Fruit fly (Drosophila melanogaster) whole organism, embryonic: Measurements from ENCODE around the gene Src64B.

Source experiments
- CG15601 ChIP-seq: fragments of 200-800 bp; sonication (Bioruptor generic); optimal IDR thresholded peaks from 3 replicates; lab custom pipeline; 2019; ENCODE audit warnings: missing biosample characterization, mild to moderate bottlenecking, missing genetic modification characterization, moderate library complexity
- CG2129 ChIP-seq: fragments of 200-800 bp; sonication (Bioruptor generic); IDR thresholded peaks from 2 replicates; pipeline ENCODE4 v1.3.6; 2022; ENCODE audit warnings: missing biosample characterization, missing genetic modification characterization; ENCODE audit not compliant: partially characterized antibody
- CG2712 ChIP-seq: fragments of 200-800 bp; optimal IDR thresholded peaks from 3 replicates; lab custom pipeline; 2019; ENCODE audit warnings: missing biosample characterization, mild to moderate bottlenecking, missing genetic modification characterization, moderate library complexity
- CG7839 ChIP-seq: fragments of 200-800 bp; sonication (Bioruptor generic); optimal IDR thresholded peaks from 3 replicates; lab custom pipeline; 2018; ENCODE audit warnings: missing biosample characterization, mild to moderate bottlenecking, missing genetic modification characterization, moderate library complexity
- Fer1 ChIP-seq: fragments of 200-800 bp; sonication (Bioruptor generic); optimal IDR thresholded peaks from 2 replicates; lab custom pipeline; 2017; ENCODE audit warnings: missing biosample characterization, mild to moderate bottlenecking, missing genetic modification characterization
- Hey ChIP-seq: fragments of 200-800 bp; sonication (Bioruptor generic); optimal IDR thresholded peaks from 3 replicates; lab custom pipeline; 2018; ENCODE audit warnings: missing biosample characterization, mild to moderate bottlenecking, missing genetic modification characterization
- Lpt ChIP-seq: fragments of >200 bp; optimal IDR thresholded peaks from 2 replicates; lab custom pipeline; 2018; ENCODE audit warnings: missing biosample characterization, missing genetic modification characterization
- TFAM ChIP-seq: fragments of 200-800 bp; sonication (Bioruptor generic); optimal IDR thresholded peaks from 2 replicates; lab custom pipeline; 2017; ENCODE audit warnings: missing biosample characterization, missing genetic modification characterization, inconsistent platforms
- ci ChIP-seq: fragments of 200-800 bp; sonication (Bioruptor generic); IDR thresholded peaks from 3 replicates; pipeline ENCODE4 v1.3.6; 2022; ENCODE audit warnings: missing biosample characterization, missing genetic modification characterization
- kni ChIP-seq: fragments of 200-800 bp; sonication (Bioruptor generic); optimal IDR thresholded peaks from 3 replicates; lab custom pipeline; 2017; ENCODE audit warnings: mild to moderate bottlenecking, missing biosample characterization, missing genetic modification reagents, missing genetic modification characterization
- lmd ChIP-seq: fragments of 200-800 bp; sonication (Bioruptor generic); IDR thresholded peaks from 2 replicates; pipeline ENCODE4 v1.3.6; 2022; ENCODE audit warnings: missing biosample characterization, missing genetic modification characterization
- prd ChIP-seq, 3 experiments: fragments of >200 bp in 2 of 3; fragments of 200-800 bp in 1 of 3; sonication (Bioruptor generic) in 1 of 3; optimal IDR thresholded peaks in 2 of 3; IDR thresholded peaks in 1 of 3; 2 replicates in 2 of 3; 3 replicates in 1 of 3; pipeline versions ENCODE4 v1.3.6 to Lab custom; 2017 to 2022; ENCODE audit warnings: missing biosample characterization in 1 of 3, missing genetic modification characterization in 1 of 3

dm6 chr3L:4548380-4548779 lies 77.6 kb downstream of the Src64B start:
- TF ChIP-seq Fer1 (GFP tag; lab: Kevin White, UChicago) = no peak
- no peak for TF ChIP-seq prd (optimal IDR thresholded peaks at IDR 0.05; lab: Kevin White, UChicago)
- no peak for TF ChIP-seq prd (GFP tag; IDR thresholded peaks at IDR 0.05; lab: Robert Waterston, UW)
- no peak for TF ChIP-seq CG7839 (tag; lab: Kevin White, UChicago)
- TF ChIP-seq kni = no peak
- TF ChIP-seq lmd = no peak
- TF ChIP-seq ci (GFP tag; lab: Robert Waterston, UW) = no peak
- TF ChIP-seq TFAM (GFP tag; lab: Kevin White, UChicago) = no peak
- TF ChIP-seq CG2712 = no peak
- TF ChIP-seq Hey (tag; lab: Kevin White, UChicago) = no peak
- TF ChIP-seq CG2129 (GFP tag; lab: Robert Waterston, UW) = no peak
- TF ChIP-seq CG15601 = no peak
- no peak for TF ChIP-seq Lpt (GFP tag; lab: Kevin White, UChicago)
